Worm (Caenorhabditis elegans) whole organism, L4/young adult: ENCODE measurements around the gene dct-8.

Source experiments
- W03F9.2 ChIP-seq: fragments of 150-350 bp; optimal IDR thresholded peaks from 2 replicates; lab custom pipeline; 2014; ENCODE audit warnings: missing biosample characterization, missing genetic modification characterization
- him-1 ChIP-seq: sonication (generic microtip); optimal IDR thresholded peaks from 2 replicates; lab custom pipeline; 2016; ENCODE audit warnings: missing genotype, missing genetic modification reagents, missing genetic modification characterization, missing compliant biosample characterization

ce11 chrIV:3862948-3863347 lies 31.9 kb upstream of the dct-8 start:
- TF ChIP-seq W03F9.2 (tag; lab: Kevin White, UChicago) = no peak
- TF ChIP-seq him-1 (tag; lab: Kevin White, UChicago) = no peak
